Worm (Caenorhabditis elegans) whole organism, L2 larva: ENCODE measurements around the gene F26F4.2.
A peak's percentile ranks its signal among the peaks of the same experiment; 100 is the strongest.

ENCODE experiments used
- C34F6.9 ChIP-seq: fragments of 150-350 bp; optimal IDR thresholded peaks from 2 replicates; lab custom pipeline; 2014; ENCODE audit warnings: missing biosample characterization, missing genetic modification characterization
- F13H6.1 ChIP-seq: sonication (generic microtip); optimal IDR thresholded peaks from 2 replicates; lab custom pipeline; 2016; ENCODE audit warnings: missing genetic modification characterization, missing compliant biosample characterization
- Y55F3AM.14 ChIP-seq: fragments of 200-800 bp; sonication (Bioruptor generic); optimal IDR thresholded peaks from 2 replicates; lab custom pipeline; 2018; ENCODE audit warnings: mild to moderate bottlenecking, missing genetic modification characterization, missing compliant biosample characterization
- alr-1 ChIP-seq: fragments of 150-350 bp; optimal IDR thresholded peaks from 2 replicates; lab custom pipeline; 2014; ENCODE audit warnings: missing biosample characterization, missing genetic modification characterization
- aly-2 ChIP-seq: fragments of 150-350 bp; optimal IDR thresholded peaks from 2 replicates; lab custom pipeline; 2014; ENCODE audit warnings: missing biosample characterization, missing genetic modification characterization
- ama-1 ChIP-seq: fragments of 150-350 bp; optimal IDR thresholded peaks from 2 replicates; lab custom pipeline; 2018; ENCODE audit warnings: inconsistent platforms
- ceh-82 ChIP-seq: fragments of 150-350 bp; optimal IDR thresholded peaks from 2 replicates; lab custom pipeline; 2014; ENCODE audit warnings: missing biosample characterization, missing genetic modification characterization
- crh-2 ChIP-seq: sonication (generic microtip); optimal IDR thresholded peaks from 2 replicates; lab custom pipeline; 2017; ENCODE audit warnings: missing biosample characterization, missing genetic modification characterization
- dmd-4 ChIP-seq: sonication (generic microtip); optimal IDR thresholded peaks from 2 replicates; lab custom pipeline; 2017; ENCODE audit warnings: missing biosample characterization, missing genetic modification characterization
- elt-1 ChIP-seq: fragments of 150-350 bp; optimal IDR thresholded peaks from 2 replicates; lab custom pipeline; 2014; ENCODE audit warnings: missing biosample characterization, missing genetic modification characterization
- elt-3 ChIP-seq: sonication (generic microtip); optimal IDR thresholded peaks from 2 replicates; lab custom pipeline; 2017; ENCODE audit warnings: missing biosample characterization, missing genetic modification characterization
- fos-1 ChIP-seq: fragments of 150-350 bp; optimal IDR thresholded peaks from 2 replicates; lab custom pipeline; 2014; ENCODE audit warnings: missing biosample characterization, missing genetic modification characterization
- gmeb-1 ChIP-seq: fragments of 150-350 bp; optimal IDR thresholded peaks from 2 replicates; lab custom pipeline; 2014; ENCODE audit warnings: missing biosample characterization, missing genetic modification characterization
- lin-11 ChIP-seq: fragments of 150-350 bp; sonication (generic microtip); optimal IDR thresholded peaks from 2 replicates; lab custom pipeline; 2014; ENCODE audit warnings: missing biosample characterization, missing genetic modification characterization, inconsistent platforms, mixed read lengths
- lin-13 ChIP-seq: fragments of 150-350 bp; optimal IDR thresholded peaks from 2 replicates; lab custom pipeline; 2014; ENCODE audit warnings: missing biosample characterization, missing genetic modification reagents, missing genetic modification characterization
- lin-39 ChIP-seq: fragments of 150-350 bp; optimal IDR thresholded peaks from 2 replicates; lab custom pipeline; 2014; ENCODE audit warnings: missing biosample characterization, missing genetic modification reagents, missing genetic modification characterization
- lsy-2 ChIP-seq, 2 experiments: fragments of 150-350 bp in 1 of 2; sonication (generic microtip) in 1 of 2; optimal IDR thresholded peaks; 2 replicates each; lab custom pipeline; 2014 to 2017; ENCODE audit warnings: missing biosample characterization in 2 of 2, missing genetic modification characterization in 2 of 2
- mab-5 ChIP-seq: fragments of 150-350 bp; optimal IDR thresholded peaks from 2 replicates; lab custom pipeline; 2014; ENCODE audit warnings: missing biosample characterization, missing genetic modification characterization
- mbf-1 ChIP-seq: sonication (generic microtip); optimal IDR thresholded peaks from 2 replicates; lab custom pipeline; 2017; ENCODE audit warnings: missing biosample characterization, missing genetic modification characterization
- mdl-1 ChIP-seq, 2 experiments: fragments of 150-350 bp in 1 of 2; sonication (generic microtip) in 1 of 2; optimal IDR thresholded peaks; 2 replicates each; lab custom pipeline; 2017; ENCODE audit warnings: missing biosample characterization in 2 of 2, missing genetic modification characterization in 2 of 2
- nhr-10 ChIP-seq: sonication (generic microtip); optimal IDR thresholded peaks from 2 replicates; lab custom pipeline; 2017; ENCODE audit warnings: missing biosample characterization, missing genetic modification characterization
- nhr-129 ChIP-seq: fragments of 150-350 bp; optimal IDR thresholded peaks from 2 replicates; lab custom pipeline; 2014; ENCODE audit warnings: missing biosample characterization, missing genetic modification characterization
- nhr-21 ChIP-seq: fragments of 150-350 bp; optimal IDR thresholded peaks from 2 replicates; lab custom pipeline; 2014; ENCODE audit warnings: missing biosample characterization, missing genetic modification characterization
- nhr-23 ChIP-seq: fragments of 150-350 bp; optimal IDR thresholded peaks from 2 replicates; lab custom pipeline; 2014; ENCODE audit warnings: missing biosample characterization, missing genetic modification reagents, missing genetic modification characterization
- nhr-25 ChIP-seq: fragments of 150-350 bp; sonication (generic microtip); optimal IDR thresholded peaks from 3 replicates; lab custom pipeline; 2014; ENCODE audit warnings: missing biosample characterization, missing genetic modification characterization
- nhr-6 ChIP-seq: fragments of 150-350 bp; optimal IDR thresholded peaks from 2 replicates; lab custom pipeline; 2014; ENCODE audit warnings: missing biosample characterization, missing genetic modification characterization
- peb-1 ChIP-seq: fragments of 150-350 bp; optimal IDR thresholded peaks from 2 replicates; lab custom pipeline; 2014; ENCODE audit warnings: missing biosample characterization, missing genetic modification characterization
- sem-4 ChIP-seq: fragments of 150-350 bp; optimal IDR thresholded peaks from 2 replicates; lab custom pipeline; 2014; ENCODE audit warnings: missing biosample characterization, missing genetic modification reagents, missing genetic modification characterization
- sma-9 ChIP-seq, 2 experiments: fragments of 150-350 bp in 1 of 2; sonication (generic microtip) in 1 of 2; optimal IDR thresholded peaks; 2 replicates each; lab custom pipeline; 2014 to 2016; ENCODE audit warnings: missing genetic modification characterization in 2 of 2, mild to moderate bottlenecking in 1 of 2, missing biosample characterization in 1 of 2, missing compliant biosample characterization in 1 of 2, missing genetic modification reagents in 1 of 2, moderate library complexity in 1 of 2
- unc-39 ChIP-seq: fragments of 150-350 bp; optimal IDR thresholded peaks from 2 replicates; lab custom pipeline; 2014; ENCODE audit warnings: missing biosample characterization, missing genetic modification characterization
- unc-55 ChIP-seq: fragments of 150-350 bp; sonication (generic microtip); optimal IDR thresholded peaks from 3 replicates; lab custom pipeline; 2014; ENCODE audit warnings: missing biosample characterization, missing genetic modification reagents, missing genetic modification characterization
- zag-1 ChIP-seq: fragments of 150-350 bp; optimal IDR thresholded peaks from 2 replicates; lab custom pipeline; 2014; ENCODE audit warnings: missing biosample characterization, missing genetic modification characterization
- ztf-11 ChIP-seq: sonication (generic microtip); optimal IDR thresholded peaks from 2 replicates; lab custom pipeline; 2017; ENCODE audit warnings: missing biosample characterization, missing genetic modification characterization

The F26F4.2 gene

ce11 chrIII:4950345-4950744, 39.3 kb downstream of the F26F4.2 start:
- no peak for TF ChIP-seq unc-39 (tag; lab: Kevin White, UChicago)
- TF ChIP-seq lsy-2 (tag; optimal IDR thresholded peaks at IDR 0.05; lab: Kevin White, UChicago) = peak in 1 of 2 experiments; percentile 51
- peak; percentile 22 for TF ChIP-seq crh-2 (tag; lab: Kevin White, UChicago)
- no peak for TF ChIP-seq dmd-4 (tag; lab: Kevin White, UChicago)
- TF ChIP-seq zag-1 (tag; lab: Kevin White, UChicago) = peak; percentile 68
- peak; percentile 30 for TF ChIP-seq nhr-129 (tag; lab: Kevin White, UChicago)
- TF ChIP-seq ceh-82 = no peak
- peak; percentile 69 for TF ChIP-seq C34F6.9 (tag; lab: Kevin White, UChicago)
- TF ChIP-seq unc-55 (GFP tag; lab: Kevin White, UChicago) = peak; percentile 65
- TF ChIP-seq lin-11 (tag; lab: Kevin White, UChicago) = peak; percentile 33
- TF ChIP-seq sma-9 (GFP tag; optimal IDR thresholded peaks at IDR 0.05; lab: Kevin White, UChicago) = peak; percentile 25
- TF ChIP-seq sma-9 (tag; optimal IDR thresholded peaks at IDR 0.05; lab: Kevin White, UChicago) = no peak
- TF ChIP-seq mdl-1 (tag; optimal IDR thresholded peaks at IDR 0.05; lab: Kevin White, UChicago) = peak; percentile 13 to 37
- peak; percentile 57 for TF ChIP-seq F13H6.1
- TF ChIP-seq sem-4 (tag; lab: Kevin White, UChicago) = peak; percentile 6

- TF ChIP-seq lsy-2 (tag; optimal IDR thresholded peaks at IDR 0.05; lab: Kevin White, UChicago) (peak in 1 of 2 experiments; percentile 25), F13H6.1 (no peak), mab-5 (tag; lab: Kevin White, UChicago) (no peak), elt-1 (tag; lab: Kevin White, UChicago) (no peak), alr-1 (no peak), C34F6.9 (tag; lab: Kevin White, UChicago) (peak; percentile 20)
Observed at ce11 chrIII:4951210-4951609, 40.2 kb downstream of the F26F4.2 start.

- TF ChIP-seq aly-2 (no peak), ama-1 (lab: Kevin White, UChicago) (no peak), Y55F3AM.14 (no peak), lin-39 (no peak), nhr-21 (tag; lab: Kevin White, UChicago) (no peak), unc-39 (tag; lab: Kevin White, UChicago) (no peak), nhr-23 (no peak), lin-13 (no peak), sem-4 (tag; lab: Kevin White, UChicago) (no peak), nhr-10 (tag; lab: Kevin White, UChicago) (no peak)
Observed at ce11 chrIII:4951824-4952223, 40.8 kb downstream of the F26F4.2 start, which contains the start of gene flh-2. Gene flh-2 (plus strand): TSS chrIII:4952124.

ce11 chrIII:4952970-4953369, 41.9 kb downstream of the F26F4.2 start:
- TF ChIP-seq ceh-82 (no peak), peb-1 (tag; lab: Kevin White, UChicago) (no peak), lin-11 (tag; lab: Kevin White, UChicago) (no peak), nhr-10 (tag; lab: Kevin White, UChicago) (no peak), zag-1 (tag; lab: Kevin White, UChicago) (no peak), sma-9 (GFP tag; optimal IDR thresholded peaks at IDR 0.05; lab: Kevin White, UChicago) (no peak), sma-9 (tag; optimal IDR thresholded peaks at IDR 0.05; lab: Kevin White, UChicago) (no peak), unc-55 (GFP tag; lab: Kevin White, UChicago) (no peak), dmd-4 (tag; lab: Kevin White, UChicago) (no peak), C34F6.9 (tag; lab: Kevin White, UChicago) (no peak), nhr-25 (tag; lab: Kevin White, UChicago) (no peak), elt-3 (tag; lab: Kevin White, UChicago) (no peak)

ce11 chrIII:4956566-4956965, 45.5 kb downstream of the F26F4.2 start, which contains the start of gene C26E6.1:
Gene C26E6.1 (plus strand): TSS chrIII:4956866.
- TF ChIP-seq peb-1 (tag; lab: Kevin White, UChicago) (no peak), mbf-1 (tag; lab: Kevin White, UChicago) (no peak), alr-1 (no peak), nhr-25 (tag; lab: Kevin White, UChicago) (no peak), sma-9 (GFP tag; optimal IDR thresholded peaks at IDR 0.05; lab: Kevin White, UChicago) (no peak), sma-9 (tag; optimal IDR thresholded peaks at IDR 0.05; lab: Kevin White, UChicago) (no peak), nhr-21 (tag; lab: Kevin White, UChicago) (no peak), C34F6.9 (tag; lab: Kevin White, UChicago) (no peak), unc-39 (tag; lab: Kevin White, UChicago) (no peak), mab-5 (tag; lab: Kevin White, UChicago) (no peak), gmeb-1 (no peak), ztf-11 (tag; lab: Kevin White, UChicago) (no peak), fos-1 (tag; lab: Kevin White, UChicago) (no peak), nhr-6 (no peak)
